Worm (Caenorhabditis elegans): ENCODE measurements around the gene C09F5.3.

C09F5.3 gene

DNA sequence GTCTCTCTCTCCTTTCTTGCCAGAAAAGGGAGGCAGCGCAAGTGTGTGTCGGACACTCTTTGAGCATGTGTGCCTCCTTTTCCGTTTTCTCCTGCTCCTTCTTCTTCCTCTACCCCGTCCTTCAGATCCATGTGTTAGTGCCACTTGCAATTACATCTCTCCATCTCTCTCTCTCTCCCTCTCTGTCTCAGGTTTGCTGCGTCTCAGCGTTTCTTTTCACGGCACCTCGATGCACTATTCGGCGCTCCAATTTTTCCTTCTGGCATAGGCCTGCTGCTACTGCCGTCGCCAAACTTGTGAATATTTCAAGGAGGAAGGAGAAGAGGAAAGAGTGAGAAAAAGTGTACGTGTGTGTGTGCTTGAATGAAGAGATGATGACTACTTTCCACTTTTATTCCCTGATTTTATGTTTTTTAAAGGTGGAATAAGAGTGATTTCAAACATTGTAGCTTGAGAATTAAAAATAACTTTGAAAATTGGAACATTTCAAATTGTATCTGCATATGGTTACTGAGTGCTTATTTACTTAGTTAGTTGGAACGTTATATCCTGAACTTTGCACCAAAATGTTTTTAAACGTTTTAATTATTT is 3.3 kb upstream of the C09F5.3 start, which contains the start of gene W02B3.3 (continued):
- TF ChIP-seq ceh-32 (tag; optimal IDR thresholded peaks at IDR 0.05; ENCODE audit: poor library complexity): no peak
- TF ChIP-seq F49E8.2 (tag; optimal IDR thresholded peaks at IDR 0.05; ENCODE audit: borderline replicate concordance): no peak
- TF ChIP-seq zfp-3 (GFP tag; conservative IDR thresholded peaks at IDR 0.05): no peak
- TF ChIP-seq Y48G9A.11 (GFP tag; IDR thresholded peaks at IDR 0.05): no peak
- TF ChIP-seq tag-97 (GFP tag; IDR thresholded peaks at IDR 0.05): no peak
- no peak for TF ChIP-seq jun-1 (tag; optimal IDR thresholded peaks at IDR 0.05)
- TF ChIP-seq lir-3 (tag; optimal IDR thresholded peaks at IDR 0.05): no peak
- no peak for TF ChIP-seq lin-1 (GFP tag; IDR thresholded peaks at IDR 0.05)
- TF ChIP-seq nhr-102 (tag; optimal IDR thresholded peaks at IDR 0.05): no peak
- no peak for TF ChIP-seq aly-2 (tag; optimal IDR thresholded peaks at IDR 0.05)
- TF ChIP-seq nhr-237 (tag; optimal IDR thresholded peaks at IDR 0.05): no peak
- TF ChIP-seq mdl-1 (tag; optimal IDR thresholded peaks at IDR 0.05): peak; percentile 10 to 66
- peak; percentile 84 for TF ChIP-seq fkh-10 (GFP tag; optimal IDR thresholded peaks at IDR 0.05)
- no peak for TF ChIP-seq arid-1 (GFP tag; conservative IDR thresholded peaks at IDR 0.05)
- TF ChIP-seq nhr-76 (tag; optimal IDR thresholded peaks at IDR 0.05): no peak
- TF ChIP-seq dve-1 (tag; optimal IDR thresholded peaks at IDR 0.05; ENCODE audit: insufficient read depth): no peak
- no peak for TF ChIP-seq madf-9 (GFP tag; conservative IDR thresholded peaks at IDR 0.05)
- TF ChIP-seq dpl-1 (GFP tag; optimal IDR thresholded peaks at IDR 0.05): no peak
- no peak for TF ChIP-seq ztf-7 (tag; optimal IDR thresholded peaks at IDR 0.05)
- TF ChIP-seq lin-38 (GFP tag; IDR thresholded peaks at IDR 0.05): no peak
- peak; percentile 26; the same call in 1 of the 2 replicates for TF ChIP-seq dmd-6 (GFP tag; IDR thresholded peaks at IDR 0.05)
- TF ChIP-seq ZK337.2 (GFP tag; IDR thresholded peaks at IDR 0.05): no peak
- TF ChIP-seq zfp-2 (tag; optimal IDR thresholded peaks at IDR 0.05): no peak
- no peak for TF ChIP-seq mdt-29 (GFP tag; IDR thresholded peaks at IDR 0.05)
- peak; percentile 74 for TF ChIP-seq hlh-30 (tag; optimal IDR thresholded peaks at IDR 0.05; ENCODE audit: insufficient read depth)
- TF ChIP-seq set-16 (GFP tag; IDR thresholded peaks at IDR 0.05): peak; percentile 59
- no peak for TF ChIP-seq fos-1 (tag; optimal IDR thresholded peaks at IDR 0.05)
- TF ChIP-seq attf-4 (tag; optimal IDR thresholded peaks at IDR 0.05): no peak
- TF ChIP-seq nhr-6 (tag; optimal IDR thresholded peaks at IDR 0.05): no peak
- TF ChIP-seq madf-5 (GFP tag; IDR thresholded peaks at IDR 0.05): no peak
- no peak for TF ChIP-seq dmd-8 (GFP tag; IDR thresholded peaks at IDR 0.05)
- no peak for TF ChIP-seq nhr-25 (tag; optimal IDR thresholded peaks at IDR 0.05; ENCODE audit: borderline replicate concordance, insufficient read depth)
- TF ChIP-seq php-3 (GFP tag; IDR thresholded peaks at IDR 0.05): no peak
- peak; percentile 62 for TF ChIP-seq mes-2 (tag; optimal IDR thresholded peaks at IDR 0.05; ENCODE audit: poor library complexity, severe bottlenecking)
- no peak for TF ChIP-seq R02D3.7 (tag; optimal IDR thresholded peaks at IDR 0.05)
- TF ChIP-seq lin-13 (GFP tag; optimal IDR thresholded peaks at IDR 0.05): no peak
- TF ChIP-seq hmg-1.1 (GFP tag; IDR thresholded peaks at IDR 0.05): peak; percentile 78
- TF ChIP-seq pha-4 (GFP tag; IDR thresholded peaks at IDR 0.05): 0 out of 2 replicates have a peak, but pooled peaks have one; percentile 27
- TF ChIP-seq pha-4 (tag; optimal IDR thresholded peaks at IDR 0.05): no peak
- TF ChIP-seq F44E2.7 (GFP tag; IDR thresholded peaks at IDR 0.05): no peak
- peak; percentile 31 for TF ChIP-seq hlh-11 (tag; optimal IDR thresholded peaks at IDR 0.05)
- no peak for TF ChIP-seq snpc-1.2 (GFP tag; IDR thresholded peaks at IDR 0.05)
- TF ChIP-seq lim-7 (GFP tag; IDR thresholded peaks at IDR 0.05): no peak
- peak; percentile 78 for TF ChIP-seq rbr-2 (tag; optimal IDR thresholded peaks at IDR 0.05)
- no peak for TF ChIP-seq gei-8 (GFP tag; optimal IDR thresholded peaks at IDR 0.05)
